Fruit fly (Drosophila melanogaster): ENCODE results near the gene CG32085.

DNA sequence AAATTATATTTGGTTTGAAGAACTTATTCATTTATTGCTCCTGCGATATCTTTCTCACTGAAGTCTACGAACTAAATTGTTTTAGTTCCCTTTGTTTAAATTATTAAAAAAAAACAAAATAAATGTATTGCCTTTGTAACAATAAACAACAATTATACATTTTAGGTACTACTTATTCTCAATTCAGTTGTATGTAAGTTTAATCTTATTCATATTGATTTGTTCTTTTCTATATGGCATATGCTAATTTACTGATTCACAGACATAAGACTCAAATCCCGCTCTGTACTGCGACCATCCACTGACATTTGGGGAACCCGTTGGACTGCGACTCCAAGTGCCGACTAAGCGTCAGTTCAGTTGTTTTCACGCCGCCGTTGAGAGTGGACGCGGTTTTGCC is 49.1 kb downstream of the CG32085 start, which contains the start of gene CG32091:
- TF ChIP-seq h (optimal IDR thresholded peaks at IDR 0.05) (no peak), Sin3A (optimal IDR thresholded peaks at IDR 0.05) (no peak), insv (optimal IDR thresholded peaks at IDR 0.05) (no peak)

All from Kc167 (cell line).